Worm (Caenorhabditis elegans): Measurements from ENCODE around the gene nhr-78.

ce11 chrIV:4247334-4247733 is 30.3 kb downstream of the nhr-78 start:
- no peak for TF ChIP-seq nhr-77 (tag; optimal IDR thresholded peaks at IDR 0.05)
- TF ChIP-seq snpc-4 (tag; optimal IDR thresholded peaks at IDR 0.05): peak; percentile 42
- TF ChIP-seq ceh-82 (tag; optimal IDR thresholded peaks at IDR 0.05): no peak
- TF ChIP-seq dmd-4 (tag; optimal IDR thresholded peaks at IDR 0.05): no peak

Data from whole organism, L2 larva.